Worm (Caenorhabditis elegans): ENCODE data around the gene T08E11.1.
A peak's percentile ranks its signal among the peaks of the same experiment; 100 is the strongest.

The T08E11.1 gene

DNA sequence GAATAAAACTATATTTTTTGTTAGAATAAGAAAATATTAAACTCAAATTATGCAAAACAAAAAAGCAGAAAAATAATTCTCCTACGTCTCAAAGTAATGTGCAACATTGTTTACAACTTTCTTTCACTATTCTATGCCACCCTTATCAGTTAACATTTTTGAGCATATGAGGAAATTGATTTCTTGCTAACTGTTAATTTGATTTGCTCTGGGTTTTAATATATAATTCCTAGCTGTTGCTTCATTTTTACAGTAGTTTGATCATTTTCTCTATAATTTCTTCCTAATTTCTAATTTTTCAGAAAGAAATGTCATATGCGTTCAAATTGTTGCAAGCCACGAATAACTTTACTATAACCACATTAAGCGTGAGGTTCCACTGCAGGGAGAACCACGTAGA lies at the start of gene T08E11.1:
T08E11.1 (plus strand) TSS at position 301 of the 400 bp plus-strand sequence.
- TF ChIP-seq nhr-237 (tag; optimal IDR thresholded peaks at IDR 0.05) (no peak), daf-16 (GFP tag; optimal IDR thresholded peaks at IDR 0.05) (no peak), daf-16 (tag; optimal IDR thresholded peaks at IDR 0.05) (peak; percentile 21), lin-13 (GFP tag; optimal IDR thresholded peaks at IDR 0.05) (no peak)

DNA sequence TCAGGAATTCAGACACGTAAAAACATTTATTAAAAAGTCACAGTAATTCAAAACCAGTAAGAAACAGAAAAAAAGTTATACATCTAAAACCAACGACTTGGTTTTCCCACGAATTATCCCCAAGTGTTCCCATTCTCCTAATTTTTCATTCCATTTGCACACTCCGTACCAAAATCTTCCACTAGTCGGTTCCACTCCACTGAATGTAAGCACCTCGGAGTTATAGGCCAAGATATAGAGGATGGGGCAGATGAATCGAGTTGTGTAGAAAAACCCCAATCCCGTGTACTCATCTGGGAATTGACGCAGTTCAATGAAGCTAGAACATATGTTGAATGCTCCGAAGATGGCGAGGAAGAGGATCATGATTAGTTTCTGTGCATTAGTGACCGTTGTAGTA lies 49.1 kb upstream of the T08E11.1 start:
- TF ChIP-seq lin-39 (tag; optimal IDR thresholded peaks at IDR 0.05) (no peak), unc-62 (GFP tag; optimal IDR thresholded peaks at IDR 0.05 in 1 of 2) (peak in 1 of 2 experiments; percentile 97), unc-62 (tag; optimal IDR thresholded peaks at IDR 0.05) (no peak)

DNA sequence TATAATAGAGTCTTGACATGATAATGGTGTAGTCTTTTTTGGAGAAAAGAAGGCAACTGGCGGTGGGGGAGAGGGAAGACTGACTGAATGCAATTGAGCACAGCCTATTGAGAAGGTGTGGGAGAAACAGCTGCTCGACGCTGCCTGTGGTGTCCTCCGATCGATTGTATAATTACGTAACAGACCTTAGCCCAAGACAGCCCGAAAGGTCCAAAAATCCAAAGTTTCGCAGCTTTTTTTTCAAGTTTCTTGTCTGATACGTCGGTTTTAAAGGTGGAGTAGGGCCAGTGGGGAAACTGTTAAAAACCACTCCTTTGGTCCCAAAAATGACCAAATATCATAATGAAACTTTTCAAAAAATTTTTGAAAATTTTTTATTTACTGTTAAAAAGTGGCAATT lies 48.2 kb upstream of the T08E11.1 start, which contains the start of the genes C08F1.6 and fbxb-13:
C08F1.6 (minus strand) TSS at position 101 of the 400 bp plus-strand sequence.
fbxb-13 (plus strand) TSS at position 191 of the 400 bp plus-strand sequence.
- TF ChIP-seq sdz-12 (GFP tag; optimal IDR thresholded peaks at IDR 0.05): no peak

DNA sequence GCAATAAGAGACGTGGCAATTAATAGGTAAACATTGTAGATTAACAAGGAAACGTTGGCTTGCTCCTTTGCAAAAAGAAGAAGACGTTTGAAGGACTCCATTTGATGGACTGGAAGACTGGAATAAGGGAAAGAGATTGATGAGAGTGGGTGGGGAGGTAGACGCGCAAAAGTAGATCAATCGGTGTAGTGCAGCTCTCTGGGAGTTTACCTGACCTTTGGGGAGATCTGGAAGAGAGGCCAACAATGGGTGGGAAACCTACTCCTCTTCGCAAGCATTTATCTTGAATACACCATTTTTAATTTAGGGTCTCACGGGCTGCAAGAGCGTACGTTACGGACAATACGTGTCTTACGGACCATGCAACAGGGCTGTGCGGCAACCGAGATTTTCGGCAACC lies 29.9 kb upstream of the T08E11.1 start, which contains the start of gene C08F1.12:
C08F1.12 (minus strand) TSS at position 101 of the 400 bp plus-strand sequence.
- no peak for TF ChIP-seq dve-1 (tag; optimal IDR thresholded peaks at IDR 0.05; ENCODE audit: insufficient read depth)
- TF ChIP-seq snpc-1.2 (GFP tag; IDR thresholded peaks at IDR 0.05): no peak
- TF ChIP-seq dmd-8 (GFP tag; IDR thresholded peaks at IDR 0.05): no peak
- TF ChIP-seq nhr-11 (tag; optimal IDR thresholded peaks at IDR 0.05): no peak
- TF ChIP-seq pha-4 (GFP tag; IDR thresholded peaks at IDR 0.05): no peak
- TF ChIP-seq pha-4 (tag; optimal IDR thresholded peaks at IDR 0.05): no peak
- TF ChIP-seq ama-1 (optimal IDR thresholded peaks at IDR 0.05): no peak
- no peak for TF ChIP-seq ces-1 (GFP tag; optimal IDR thresholded peaks at IDR 0.05)
- no peak for TF ChIP-seq spr-1 (tag; optimal IDR thresholded peaks at IDR 0.05)

DNA sequence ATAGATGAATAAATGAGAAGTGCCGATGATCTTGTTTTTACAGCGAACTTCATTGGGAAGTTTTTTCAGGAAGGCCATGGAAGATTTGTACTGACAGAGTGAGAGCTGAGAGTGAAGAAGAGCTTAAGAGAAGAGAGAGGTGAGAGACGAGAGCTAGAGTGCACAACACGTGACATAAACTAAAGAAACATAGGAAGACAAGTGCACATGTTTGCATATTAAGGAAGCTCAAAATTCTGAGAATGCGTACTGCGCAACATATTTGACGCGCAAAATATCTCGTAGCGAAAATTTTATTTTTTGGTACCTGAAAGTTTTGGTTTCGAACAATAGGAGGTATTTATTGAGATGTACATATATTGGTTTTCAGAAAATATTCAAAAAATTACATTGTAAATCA lies 28.1 kb upstream of the T08E11.1 start, which contains the start of gene C08F1.8:
C08F1.8 (minus strand) TSS at position 101 of the 400 bp plus-strand sequence.
- TF ChIP-seq dmd-6 (GFP tag; IDR thresholded peaks at IDR 0.05) (no peak), unc-62 (GFP tag; optimal IDR thresholded peaks at IDR 0.05 in 1 of 2) (no peak), unc-62 (tag; optimal IDR thresholded peaks at IDR 0.05) (no peak), zfp-2 (tag; optimal IDR thresholded peaks at IDR 0.05) (no peak), unc-39 (tag; optimal IDR thresholded peaks at IDR 0.05) (no peak), lin-29 (GFP tag; IDR thresholded peaks at IDR 0.05) (no peak), mes-2 (tag; optimal IDR thresholded peaks at IDR 0.05; ENCODE audit: poor library complexity, severe bottlenecking) (no peak)

DNA sequence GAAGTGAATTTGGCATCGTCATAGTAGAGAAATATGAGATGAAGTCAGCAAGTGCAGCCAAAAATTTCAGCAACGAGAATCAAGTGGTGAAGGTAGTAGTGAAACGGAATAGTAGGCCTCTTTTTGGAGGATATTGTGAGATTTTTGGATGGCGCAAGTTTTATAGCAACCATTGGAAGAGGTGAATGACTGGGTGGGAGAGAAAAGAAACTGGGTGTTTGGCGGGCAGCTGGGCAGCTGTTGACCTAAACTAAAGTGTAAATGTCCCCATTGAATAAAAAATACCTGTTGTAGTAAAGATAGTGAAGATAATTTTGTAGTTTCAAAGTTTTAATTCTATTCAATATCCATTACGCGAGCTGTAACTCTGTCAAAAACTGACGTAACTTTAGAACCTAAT lies 20.3 kb upstream of the T08E11.1 start:
- no peak for TF ChIP-seq php-3 (GFP tag; IDR thresholded peaks at IDR 0.05)
- no peak for TF ChIP-seq lir-3 (tag; optimal IDR thresholded peaks at IDR 0.05)
- no peak for TF ChIP-seq spr-1 (tag; optimal IDR thresholded peaks at IDR 0.05)
- no peak for TF ChIP-seq ceh-82 (tag; optimal IDR thresholded peaks at IDR 0.05)
- TF ChIP-seq zfp-3 (GFP tag; conservative IDR thresholded peaks at IDR 0.05): no peak
- no peak for TF ChIP-seq snpc-4 (tag; optimal IDR thresholded peaks at IDR 0.05)
- no peak for TF ChIP-seq mep-1 (tag; optimal IDR thresholded peaks at IDR 0.05)
- TF ChIP-seq Y75B8A.6 (GFP tag; IDR thresholded peaks at IDR 0.05): no peak
- TF ChIP-seq madf-5 (GFP tag; IDR thresholded peaks at IDR 0.05): no peak
- TF ChIP-seq mes-2 (tag; optimal IDR thresholded peaks at IDR 0.05; ENCODE audit: poor library complexity, severe bottlenecking): no peak
- TF ChIP-seq daf-8 (GFP tag; IDR thresholded peaks at IDR 0.05): no peak
- no peak for TF ChIP-seq madf-9 (GFP tag; conservative IDR thresholded peaks at IDR 0.05)
- TF ChIP-seq nhr-41 (GFP tag; IDR thresholded peaks at IDR 0.05): no peak
- no peak for TF ChIP-seq F10B5.3 (tag; optimal IDR thresholded peaks at IDR 0.05)
- TF ChIP-seq jun-1 (tag; optimal IDR thresholded peaks at IDR 0.05): no peak
- no peak for TF ChIP-seq duxl-1 (tag; optimal IDR thresholded peaks at IDR 0.05; ENCODE audit: poor library complexity)
- no peak for TF ChIP-seq rbr-2 (tag; optimal IDR thresholded peaks at IDR 0.05)
- TF ChIP-seq dve-1 (tag; optimal IDR thresholded peaks at IDR 0.05; ENCODE audit: insufficient read depth): no peak
- no peak for TF ChIP-seq ZK337.2 (GFP tag; IDR thresholded peaks at IDR 0.05)
- TF ChIP-seq dmd-8 (GFP tag; IDR thresholded peaks at IDR 0.05): no peak
